Fruit fly (Drosophila melanogaster) whole organism, embryonic: ENCODE data around the gene Cwc25.

Experiments used
- Aef1 ChIP-seq: fragments of 200-800 bp; sonication (Bioruptor generic); IDR thresholded peaks from 3 replicates; pipeline ENCODE4 v1.3.6; 2022; ENCODE audit warnings: missing biosample characterization, missing genetic modification characterization
- Awh ChIP-seq: fragments of 200-800 bp; sonication (Bioruptor generic); IDR thresholded peaks from 2 replicates; pipeline ENCODE4, ENCODE4 v1.3.6; 2022; ENCODE audit warnings: missing biosample characterization, missing genetic modification characterization
- BEAF-32 ChIP-seq: fragments of 200-800 bp; sonication (Bioruptor generic); optimal IDR thresholded peaks from 3 replicates; lab custom pipeline; 2017; ENCODE audit warnings: missing biosample characterization, missing genetic modification characterization, mild to moderate bottlenecking, moderate library complexity, missing genetic modification reagents
- BtbVII ChIP-seq: fragments of 200-800 bp; sonication (Bioruptor generic); optimal IDR thresholded peaks from 3 replicates; lab custom pipeline; 2017; ENCODE audit warnings: missing biosample characterization, mild to moderate bottlenecking, missing genetic modification characterization
- CG10267 ChIP-seq: fragments of 200-800 bp; sonication (Bioruptor generic); optimal IDR thresholded peaks from 2 replicates; lab custom pipeline; 2018; ENCODE audit warnings: missing biosample characterization, mild to moderate bottlenecking, missing genetic modification characterization, moderate library complexity
- CG10431 ChIP-seq: fragments of 200-800 bp; sonication (Bioruptor generic); optimal IDR thresholded peaks from 3 replicates; lab custom pipeline; 2018; ENCODE audit warnings: missing biosample characterization, mild to moderate bottlenecking, missing genetic modification characterization
- CG11723 ChIP-seq: fragments of 200-800 bp; sonication (Bioruptor generic); optimal IDR thresholded peaks from 2 replicates; lab custom pipeline; 2017; ENCODE audit warnings: missing biosample characterization, mild to moderate bottlenecking, missing genetic modification characterization
- CG14710 ChIP-seq: fragments of 200-800 bp; sonication (Bioruptor generic); optimal IDR thresholded peaks from 3 replicates; lab custom pipeline; 2019; ENCODE audit warnings: missing biosample characterization, mild to moderate bottlenecking, missing genetic modification characterization, moderate library complexity
- CG1602 ChIP-seq: fragments of 200-800 bp; sonication (Bioruptor generic); optimal IDR thresholded peaks from 3 replicates; lab custom pipeline; 2016; ENCODE audit warnings: missing biosample characterization, missing genetic modification characterization
- CG16863 ChIP-seq: fragments of 200-800 bp; sonication (Bioruptor generic); optimal IDR thresholded peaks from 3 replicates; lab custom pipeline; 2016; ENCODE audit warnings: missing biosample characterization, missing genetic modification characterization
- CG18011 ChIP-seq: fragments of 200-800 bp; sonication (Bioruptor generic); optimal IDR thresholded peaks from 2 replicates; lab custom pipeline; 2017; ENCODE audit warnings: missing biosample characterization, missing genetic modification characterization, mild to moderate bottlenecking, moderate library complexity, missing genotype
- CG2199 ChIP-seq: fragments of 200-800 bp; sonication (Bioruptor generic); IDR thresholded peaks from 3 replicates; pipeline ENCODE4 v1.3.6; 2022; ENCODE audit warnings: missing biosample characterization, missing genetic modification characterization
- CG2889 ChIP-seq: fragments of 200-800 bp; sonication (Bioruptor generic); IDR thresholded peaks from 3 replicates; pipeline ENCODE4 v1.3.6; 2022; ENCODE audit warnings: missing biosample characterization, missing genetic modification characterization
- CG4730 ChIP-seq: fragments of 200-800 bp; sonication (Bioruptor generic); IDR thresholded peaks from 2 replicates; pipeline ENCODE4 v1.3.6; 2022; ENCODE audit warnings: missing biosample characterization, missing genetic modification characterization
- CG6683 ChIP-seq: fragments of 200-800 bp; sonication (Bioruptor generic); optimal IDR thresholded peaks from 2 replicates; lab custom pipeline; 2017; ENCODE audit warnings: missing biosample characterization, mild to moderate bottlenecking, missing genetic modification characterization, missing genetic modification reagents
- CG7556 ChIP-seq: fragments of 200-800 bp; sonication (Bioruptor generic); optimal IDR thresholded peaks from 2 replicates; lab custom pipeline; 2017; ENCODE audit warnings: missing biosample characterization, mild to moderate bottlenecking, missing genetic modification characterization
- CG7745 ChIP-seq: fragments of 200-800 bp; sonication (Bioruptor generic); optimal IDR thresholded peaks from 2 replicates; lab custom pipeline; 2018; ENCODE audit warnings: missing biosample characterization, mild to moderate bottlenecking, missing genetic modification characterization, moderate library complexity
- CG8359 ChIP-seq: fragments of 200-800 bp; sonication (Bioruptor generic); optimal IDR thresholded peaks from 2 replicates; lab custom pipeline; 2017; ENCODE audit warnings: missing biosample characterization, mild to moderate bottlenecking, missing genetic modification characterization, borderline replicate concordance
- CG9215 ChIP-seq: fragments of 200-800 bp; sonication (Bioruptor generic); IDR thresholded peaks from 2 replicates; pipeline ENCODE4 v1.3.6; 2022; ENCODE audit warnings: missing biosample characterization, missing genetic modification characterization
- CG9609 ChIP-seq: fragments of 200-800 bp; sonication (Bioruptor generic); optimal IDR thresholded peaks from 3 replicates; lab custom pipeline; 2016; ENCODE audit warnings: missing biosample characterization, missing genetic modification characterization
- CkIIα-i1 ChIP-seq: fragments of 200-800 bp; sonication (Bioruptor generic); IDR thresholded peaks from 2 replicates; pipeline ENCODE4 v1.3.6; 2022; ENCODE audit warnings: missing biosample characterization, missing genetic modification characterization
- Dip2 ChIP-seq: fragments of 200-800 bp; sonication (Bioruptor generic); IDR thresholded peaks from 2 replicates; pipeline ENCODE4 v1.3.6; 2022; ENCODE audit warnings: missing biosample characterization, missing genetic modification characterization
- Dll ChIP-seq: fragments of 200-800 bp; sonication (Bioruptor generic); IDR thresholded peaks from 4 replicates; pipeline ENCODE4 v1.3.6; 2022; ENCODE audit warnings: missing biosample characterization, missing genetic modification characterization; ENCODE audit not compliant: partially characterized antibody
- Dp ChIP-seq: fragments of 200-800 bp; sonication (Bioruptor generic); optimal IDR thresholded peaks from 2 replicates; lab custom pipeline; 2018; ENCODE audit warnings: missing biosample characterization, mild to moderate bottlenecking, missing genetic modification characterization, moderate library complexity
- H15 ChIP-seq: fragments of 200-800 bp; sonication (Bioruptor generic); IDR thresholded peaks from 3 replicates; pipeline ENCODE4 v1.3.6; 2022; ENCODE audit warnings: missing biosample characterization, missing genetic modification characterization
- Hey ChIP-seq: fragments of 200-800 bp; sonication (Bioruptor generic); optimal IDR thresholded peaks from 3 replicates; lab custom pipeline; 2018; ENCODE audit warnings: missing biosample characterization, mild to moderate bottlenecking, missing genetic modification characterization
- Hsf ChIP-seq: fragments of 200-800 bp; sonication (Bioruptor generic); optimal IDR thresholded peaks from 3 replicates; lab custom pipeline; 2016; ENCODE audit warnings: missing biosample characterization, missing genetic modification characterization
- Mes4 ChIP-seq: fragments of 200-800 bp; sonication (Bioruptor generic); optimal IDR thresholded peaks from 2 replicates; lab custom pipeline; 2016; ENCODE audit warnings: missing biosample characterization, missing genetic modification characterization
- Mrtf ChIP-seq: fragments of 200-800 bp; sonication (Bioruptor generic); IDR thresholded peaks from 3 replicates; pipeline ENCODE4 v1.3.6; 2022; ENCODE audit warnings: missing biosample characterization, missing genetic modification characterization
- NC2α ChIP-seq: fragments of 200-800 bp; sonication (Bioruptor generic); optimal IDR thresholded peaks from 2 replicates; lab custom pipeline; 2016; ENCODE audit warnings: missing biosample characterization, missing genetic modification characterization
- Spps ChIP-seq: fragments of 200-800 bp; sonication (Bioruptor generic); optimal IDR thresholded peaks from 2 replicates; lab custom pipeline; 2018; ENCODE audit warnings: missing biosample characterization, mild to moderate bottlenecking, missing genetic modification characterization
- Xrp1 ChIP-seq: fragments of 200-800 bp; sonication (Bioruptor generic); IDR thresholded peaks from 2 replicates; pipeline ENCODE4 v1.3.6; 2022; ENCODE audit warnings: missing biosample characterization, missing genetic modification characterization
- amos ChIP-seq: fragments of 200-800 bp; sonication (Bioruptor generic); IDR thresholded peaks from 2 replicates; pipeline ENCODE4 v1.3.6; 2022; ENCODE audit warnings: missing biosample characterization, missing genetic modification characterization; ENCODE audit not compliant: partially characterized antibody
- ara ChIP-seq: fragments of 200-800 bp; sonication (Bioruptor generic); IDR thresholded peaks from 2 replicates; pipeline ENCODE4 v1.3.6; 2022; ENCODE audit warnings: missing biosample characterization, missing genetic modification characterization
- ash1 ChIP-seq: fragments of 200-800 bp; sonication (Bioruptor generic); optimal IDR thresholded peaks from 2 replicates; lab custom pipeline; 2018; ENCODE audit warnings: missing biosample characterization, mild to moderate bottlenecking, missing genetic modification characterization
- dan ChIP-seq: fragments of 200-800 bp; sonication (Bioruptor generic); IDR thresholded peaks from 2 replicates; pipeline ENCODE4 v1.3.6; 2022; ENCODE audit warnings: missing biosample characterization, missing genetic modification characterization
- ewg ChIP-seq: fragments of 200-800 bp; sonication (Bioruptor generic); optimal IDR thresholded peaks from 3 replicates; lab custom pipeline; 2017; ENCODE audit warnings: mild to moderate bottlenecking, missing biosample characterization, missing genetic modification reagents, missing genetic modification characterization
- gfzf ChIP-seq: fragments of 200-800 bp; sonication (Bioruptor generic); optimal IDR thresholded peaks from 2 replicates; lab custom pipeline; 2016; ENCODE audit warnings: missing biosample characterization, mild to moderate bottlenecking, missing genetic modification characterization, moderate library complexity
- jumu ChIP-seq: fragments of 200-800 bp; sonication (Bioruptor generic); optimal IDR thresholded peaks from 3 replicates; lab custom pipeline; 2016; ENCODE audit warnings: missing biosample characterization, missing genetic modification characterization
- ken ChIP-seq: fragments of 200-800 bp; sonication (Bioruptor generic); IDR thresholded peaks from 3 replicates; pipeline ENCODE4 v1.3.6; 2022; ENCODE audit warnings: missing biosample characterization, missing genetic modification characterization
- luna ChIP-seq: fragments of 200-800 bp; sonication (Bioruptor generic); optimal IDR thresholded peaks from 2 replicates; lab custom pipeline; 2016; ENCODE audit warnings: missing biosample characterization, missing genetic modification characterization
- mld ChIP-seq: fragments of 200-800 bp; sonication (Bioruptor generic); IDR thresholded peaks from 3 replicates; pipeline ENCODE4 v1.3.6; 2022; ENCODE audit warnings: missing biosample characterization, missing genetic modification characterization; ENCODE audit not compliant: partially characterized antibody
- onecut ChIP-seq: fragments of 200-800 bp; sonication (Bioruptor generic); IDR thresholded peaks from 2 replicates; pipeline ENCODE4 v1.3.6; 2022; ENCODE audit warnings: missing biosample characterization, missing genetic modification characterization
- otp ChIP-seq: fragments of 200-800 bp; sonication (Bioruptor generic); IDR thresholded peaks from 3 replicates; pipeline ENCODE4, ENCODE4 v1.3.6; 2022; ENCODE audit warnings: missing biosample characterization, missing genetic modification characterization
- pzg ChIP-seq: fragments of 200-800 bp; sonication (Bioruptor generic); optimal IDR thresholded peaks from 3 replicates; lab custom pipeline; 2018; ENCODE audit warnings: missing biosample characterization, mild to moderate bottlenecking, missing genetic modification characterization, moderate library complexity
- run ChIP-seq: fragments of 200-800 bp; sonication (Bioruptor generic); optimal IDR thresholded peaks from 3 replicates; lab custom pipeline; 2018; ENCODE audit warnings: missing biosample characterization, mild to moderate bottlenecking, missing genetic modification characterization
- sens ChIP-seq: fragments of 200-800 bp; sonication (Bioruptor generic); peaks from one replicate; lab custom pipeline; 2016; ENCODE audit warnings: missing biosample characterization, missing genetic modification characterization
- slbo ChIP-seq: fragments of 200-800 bp; sonication (Bioruptor generic); IDR thresholded peaks from 2 replicates; pipeline ENCODE4 v1.3.6; 2022; ENCODE audit warnings: missing biosample characterization, missing genetic modification characterization
- tna ChIP-seq: fragments of 200-800 bp; sonication (Bioruptor generic); IDR thresholded peaks from 2 replicates; pipeline ENCODE4 v1.3.6; 2022; ENCODE audit warnings: missing biosample characterization, missing genetic modification characterization; ENCODE audit not compliant: partially characterized antibody
- wek ChIP-seq: fragments of 200-800 bp; sonication (Bioruptor generic); optimal IDR thresholded peaks from 3 replicates; lab custom pipeline; 2018; ENCODE audit warnings: missing biosample characterization, mild to moderate bottlenecking, missing genetic modification characterization, moderate library complexity
- zfh2 ChIP-seq: fragments of 200-800 bp; sonication (Bioruptor generic); optimal IDR thresholded peaks from 2 replicates; lab custom pipeline; 2016; ENCODE audit warnings: missing biosample characterization, missing genetic modification characterization

Gene Cwc25

dm6 chr2L:2759654-2760053 is 14.8 kb downstream of the Cwc25 start, which contains the start of the genes HemK2, Snapin and Tnpo-SR (continued):
- TF ChIP-seq CG7745 = peak; percentile 54
- TF ChIP-seq ash1 (GFP tag; lab: Kevin White, UChicago) = peak; percentile 26
- no peak; the same call in 1 of the 2 replicates for TF ChIP-seq dan (GFP tag; lab: Robert Waterston, UW)
- peak; percentile 67 for TF ChIP-seq CG10431 (GFP tag; lab: Kevin White, UChicago)
- TF ChIP-seq ewg (GFP tag; lab: Kevin White, UChicago) = peak; percentile 80
- peak; percentile 89 for TF ChIP-seq Awh (GFP tag; lab: Robert Waterston, UW)
- no peak for TF ChIP-seq wek (GFP tag; lab: Kevin White, UChicago)
- TF ChIP-seq CG9215 (GFP tag; lab: Robert Waterston, UW) = peak; percentile 93
- peak; percentile 96 for TF ChIP-seq slbo (GFP tag; lab: Robert Waterston, UW)
- TF ChIP-seq CG16863 = peak; percentile 92
- peak; percentile 85; the same call in 2 of the 3 replicates for TF ChIP-seq CG2199 (GFP tag; lab: Robert Waterston, UW)
- TF ChIP-seq Mes4 = peak; percentile 26
- TF ChIP-seq CG2889 (GFP tag; lab: Robert Waterston, UW) = peak; percentile 83
- peak; percentile 96 for TF ChIP-seq sens
- peak; percentile 53 for TF ChIP-seq Hey (tag; lab: Kevin White, UChicago)
- peak; percentile 83 for TF ChIP-seq onecut (GFP tag; lab: Robert Waterston, UW)
- TF ChIP-seq pzg (GFP tag; lab: Kevin White, UChicago) = peak; percentile 84
- TF ChIP-seq tna (GFP tag; lab: Robert Waterston, UW) = peak; percentile 81
- no peak; the same call in 1 of the 2 replicates for TF ChIP-seq Dip2 (GFP tag; lab: Robert Waterston, UW)
- TF ChIP-seq CG14710 (tag; lab: Kevin White, UChicago) = peak; percentile 94
- peak; percentile 85 for TF ChIP-seq jumu (GFP tag; lab: Kevin White, UChicago)
- TF ChIP-seq Hsf (GFP tag; lab: Kevin White, UChicago) = peak; percentile 93
- peak; percentile 59 for TF ChIP-seq CG8359 (GFP tag; lab: Kevin White, UChicago)
- TF ChIP-seq H15 (GFP tag; lab: Robert Waterston, UW) = peak; percentile 92
- no peak for TF ChIP-seq gfzf (GFP tag; lab: Kevin White, UChicago)
- TF ChIP-seq Xrp1 (GFP tag; lab: Robert Waterston, UW) = peak; percentile 95
- TF ChIP-seq CG11723 (GFP tag; lab: Kevin White, UChicago) = peak; percentile 79
- no peak for TF ChIP-seq CkIIα-i1 (GFP tag; lab: Robert Waterston, UW)
- no peak for TF ChIP-seq NC2α (GFP tag; lab: Kevin White, UChicago)
- TF ChIP-seq amos (GFP tag; lab: Robert Waterston, UW) = peak; percentile 93
- TF ChIP-seq run = peak; percentile 62
- TF ChIP-seq Spps (tag; lab: Kevin White, UChicago) = peak; percentile 69
- peak; percentile 99 for TF ChIP-seq BEAF-32 (GFP tag; lab: Kevin White, UChicago)
- peak; percentile 87 for TF ChIP-seq mld (GFP tag; lab: Robert Waterston, UW)
- TF ChIP-seq ken = peak; percentile 96
- peak; percentile 92 for TF ChIP-seq CG1602 (GFP tag; lab: Kevin White, UChicago)
- peak; percentile 95 for TF ChIP-seq Aef1 (GFP tag; lab: Robert Waterston, UW)
- TF ChIP-seq zfh2 (GFP tag; lab: Kevin White, UChicago) = peak; percentile 92
- TF ChIP-seq CG4730 (GFP tag; lab: Robert Waterston, UW) = peak; percentile 90
- peak; percentile 83 for TF ChIP-seq CG6683 (GFP tag; lab: Kevin White, UChicago)
- peak; percentile 91 for TF ChIP-seq CG7556 (GFP tag; lab: Kevin White, UChicago)
- TF ChIP-seq otp (GFP tag; lab: Robert Waterston, UW) = peak; percentile 86
- peak; percentile 72 for TF ChIP-seq CG9609
- peak; percentile 54 for TF ChIP-seq luna (GFP tag; lab: Kevin White, UChicago)
- TF ChIP-seq Dll (GFP tag; lab: Robert Waterston, UW) = peak; percentile 98
- TF ChIP-seq CG18011 (GFP tag; lab: Kevin White, UChicago) = peak; percentile 76
- peak; percentile 85 for TF ChIP-seq BtbVII (GFP tag; lab: Kevin White, UChicago)
- peak; percentile 91 for TF ChIP-seq Mrtf (GFP tag; lab: Robert Waterston, UW)
- TF ChIP-seq ara (GFP tag; lab: Robert Waterston, UW) = peak; percentile 88
- TF ChIP-seq Dp (GFP tag; lab: Kevin White, UChicago) = peak; percentile 43
- TF ChIP-seq CG10267 (tag; lab: Kevin White, UChicago) = peak; percentile 88
